ENCODE assay signal across 1 fruit fly cellular context in the genomic region with DNA sequence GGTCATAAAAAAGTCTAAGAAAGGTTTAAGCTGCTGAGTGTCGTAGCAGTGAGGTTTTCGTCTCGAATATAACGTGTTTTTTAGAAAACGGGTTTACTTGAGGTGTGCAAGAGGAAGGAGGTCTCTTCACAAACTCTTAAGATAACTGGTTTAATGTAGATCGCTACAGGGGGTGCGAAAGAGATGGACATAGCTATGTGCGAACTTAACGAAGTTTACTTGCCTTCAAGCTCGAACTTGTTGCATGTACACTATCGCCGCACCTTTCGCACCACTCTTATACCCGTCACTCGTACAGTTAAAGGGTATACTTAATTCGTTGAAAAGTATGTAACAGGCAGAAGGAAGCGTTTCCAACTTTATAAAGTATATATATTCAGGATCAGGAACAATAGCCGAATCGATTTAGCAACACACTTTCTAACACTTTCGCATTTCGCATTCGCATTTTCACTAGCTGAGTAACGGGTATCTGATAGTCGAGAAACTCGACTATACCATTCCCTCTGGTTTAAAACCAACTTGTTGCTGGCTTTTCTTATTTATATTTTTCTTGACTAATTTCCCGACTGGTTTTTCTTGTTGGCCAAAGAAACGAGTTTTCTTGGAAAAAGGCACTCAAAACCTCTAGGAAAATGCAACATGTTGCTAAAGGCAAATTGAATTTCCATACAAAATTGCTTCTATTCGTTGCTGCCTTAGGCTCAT.
TF ChIP-seq lines count a peak whose summit lies in the region.

No protein-coding gene starts in this region.

TF ChIP-seq in whole organism, embryonic, 481 proteins besides CTCF, POLR2A, EP300 and RAD21 (continued from another document and continues in another):
- TF ChIP-seq CG7963 (GFP tag; IDR thresholded peaks at IDR 0.05; lab: Robert Waterston, UW; ENCODE audit: partially characterized antibody) (peak; percentile 94), stc (GFP tag; IDR thresholded peaks at IDR 0.05; lab: Robert Waterston, UW) (peak; percentile 88), ham (GFP tag; IDR thresholded peaks at IDR 0.05; lab: Robert Waterston, UW) (no peak), Opbp (GFP tag; IDR thresholded peaks at IDR 0.05; lab: Robert Waterston, UW; ENCODE audit: partially characterized antibody) (peak; percentile 23; the same call in 1 of the 3 replicates), Aef1 (GFP tag; IDR thresholded peaks at IDR 0.05; lab: Robert Waterston, UW) (peak; percentile 73; the same call in 2 of the 3 replicates), otp (GFP tag; IDR thresholded peaks at IDR 0.05; lab: Robert Waterston, UW) (peak; percentile 82), YL-1 (GFP tag; optimal IDR thresholded peaks at IDR 0.05; lab: Kevin White, UChicago) (no peak), nom (GFP tag; optimal IDR thresholded peaks at IDR 0.05; lab: Kevin White, UChicago) (no peak), bowl (GFP tag; IDR thresholded peaks at IDR 0.05; lab: Robert Waterston, UW) (peak; percentile 71; the same call in 1 of the 2 replicates), CG9727 (GFP tag; optimal IDR thresholded peaks at IDR 0.05; lab: Kevin White, UChicago) (peak; percentile 81), CG3065 (GFP tag; optimal IDR thresholded peaks at IDR 0.05; lab: Kevin White, UChicago) (peak; percentile 27), HmgD (GFP tag; optimal IDR thresholded peaks at IDR 0.05; lab: Kevin White, UChicago) (peak; percentile 52), CG7271 (tag; optimal IDR thresholded peaks at IDR 0.05; lab: Kevin White, UChicago) (peak; percentile 47), CG30020 (tag; optimal IDR thresholded peaks at IDR 0.05; lab: Kevin White, UChicago) (peak; percentile 42), CG8765 (GFP tag; IDR thresholded peaks at IDR 0.05; lab: Robert Waterston, UW) (peak; percentile 70), nau (GFP tag; optimal IDR thresholded peaks at IDR 0.05; lab: Kevin White, UChicago) (peak; percentile 52), Awh (GFP tag; IDR thresholded peaks at IDR 0.05; lab: Robert Waterston, UW) (peak; percentile 89), pum (GFP tag; optimal IDR thresholded peaks at IDR 0.05; lab: Kevin White, UChicago) (peak; percentile 85), lmd (GFP tag; IDR thresholded peaks at IDR 0.05; lab: Robert Waterston, UW) (peak; percentile 87), CG13624 (GFP tag; optimal IDR thresholded peaks at IDR 0.05; lab: Kevin White, UChicago) (peak; percentile 67), Optix (GFP tag; IDR thresholded peaks at IDR 0.05; lab: Robert Waterston, UW) (peak; percentile 94), CG3726 (GFP tag; IDR thresholded peaks at IDR 0.05; lab: Robert Waterston, UW) (no peak), Kr (GFP tag; optimal IDR thresholded peaks at IDR 0.05; lab: Kevin White, UChicago) (no peak), CG15073 (GFP tag; optimal IDR thresholded peaks at IDR 0.05; lab: Kevin White, UChicago) (peak; percentile 37), HHEX (GFP tag; optimal IDR thresholded peaks at IDR 0.05; lab: Kevin White, UChicago) (peak; percentile 79), Nf-YA (GFP tag; IDR thresholded peaks at IDR 0.05; lab: Robert Waterston, UW) (peak; percentile 58; the same call in 1 of the 2 replicates), dati (GFP tag; IDR thresholded peaks at IDR 0.05; lab: Robert Waterston, UW) (peak; percentile 75), eve (GFP tag; optimal IDR thresholded peaks at IDR 0.05; lab: Kevin White, UChicago) (peak in 1 of 2 experiments; percentile 92), salm (tag; optimal IDR thresholded peaks at IDR 0.05; lab: Kevin White, UChicago) (peak; percentile 70), Scr (GFP tag; IDR thresholded peaks at IDR 0.05; lab: Robert Waterston, UW; ENCODE audit: partially characterized antibody) (peak; percentile 69), wek (GFP tag; optimal IDR thresholded peaks at IDR 0.05; lab: Kevin White, UChicago) (peak; percentile 36), btn (GFP tag; optimal IDR thresholded peaks at IDR 0.05; lab: Kevin White, UChicago) (peak; percentile 62), CG17829 (tag; optimal IDR thresholded peaks at IDR 0.05; lab: Kevin White, UChicago) (peak; percentile 92), prd (optimal IDR thresholded peaks at IDR 0.05; lab: Kevin White, UChicago) (no peak), prd (GFP tag; IDR thresholded peaks at IDR 0.05; lab: Robert Waterston, UW) (peak; percentile 91), Sry-β (GFP tag; optimal IDR thresholded peaks at IDR 0.05; lab: Kevin White, UChicago) (peak; percentile 22), CG17361 (GFP tag; IDR thresholded peaks at IDR 0.05; lab: Robert Waterston, UW) (peak; percentile 91), CG13123 (GFP tag; optimal IDR thresholded peaks at IDR 0.05; lab: Kevin White, UChicago) (peak; percentile 70), psq (GFP tag; optimal IDR thresholded peaks at IDR 0.05; lab: Kevin White, UChicago) (peak; percentile 48), pho (GFP tag; optimal IDR thresholded peaks at IDR 0.05; lab: Kevin White, UChicago) (peak; percentile 46), CG1233 (GFP tag; optimal IDR thresholded peaks at IDR 0.05; lab: Kevin White, UChicago) (peak; percentile 78), CG10462 (GFP tag; optimal IDR thresholded peaks at IDR 0.05; lab: Kevin White, UChicago) (peak; percentile 51), hkb (optimal IDR thresholded peaks at IDR 0.05; lab: Kevin White, UChicago) (no peak), hkb (GFP tag; IDR thresholded peaks at IDR 0.05; lab: Robert Waterston, UW) (peak; percentile 83), pnt (GFP tag; optimal IDR thresholded peaks at IDR 0.05; lab: Kevin White, UChicago) (peak; percentile 87), CrebB (tag; optimal IDR thresholded peaks at IDR 0.05; lab: Kevin White, UChicago) (peak; percentile 82), fd102C (GFP tag; optimal IDR thresholded peaks at IDR 0.05; lab: Kevin White, UChicago) (peak; percentile 29), lbe (GFP tag; optimal IDR thresholded peaks at IDR 0.05; lab: Kevin White, UChicago) (no peak), Med (GFP tag; lab: Kevin White, UChicago) (peak; percentile 97), CG13287 (GFP tag; IDR thresholded peaks at IDR 0.05; lab: Robert Waterston, UW; ENCODE audit: partially characterized antibody) (peak; percentile 39; the same call in 1 of the 2 replicates), sd (tag; optimal IDR thresholded peaks at IDR 0.05; lab: Kevin White, UChicago) (peak; percentile 3), tna (GFP tag; IDR thresholded peaks at IDR 0.05; lab: Robert Waterston, UW; ENCODE audit: partially characterized antibody) (peak; percentile 93), lola (GFP tag; optimal IDR thresholded peaks at IDR 0.05; lab: Kevin White, UChicago) (peak in 1 of 3 experiments; percentile 70), tap (tag; optimal IDR thresholded peaks at IDR 0.05; lab: Kevin White, UChicago) (peak; percentile 81), bigmax (GFP tag; optimal IDR thresholded peaks at IDR 0.05; lab: Kevin White, UChicago) (no peak), CG2199 (GFP tag; IDR thresholded peaks at IDR 0.05; lab: Robert Waterston, UW) (peak; percentile 91), CG30431 (GFP tag; optimal IDR thresholded peaks at IDR 0.05; lab: Kevin White, UChicago) (peak; percentile 80), ab (GFP tag; optimal IDR thresholded peaks at IDR 0.05; lab: Kevin White, UChicago) (peak; percentile 64), CG6175 (GFP tag; IDR thresholded peaks at IDR 0.05; lab: Robert Waterston, UW) (no peak), Camta (GFP tag; optimal IDR thresholded peaks at IDR 0.05; lab: Kevin White, UChicago) (peak; percentile 83), corto (GFP tag; optimal IDR thresholded peaks at IDR 0.05; lab: Kevin White, UChicago) (no peak), z (GFP tag; IDR thresholded peaks at IDR 0.05; lab: Robert Waterston, UW) (0 out of 3 replicates have a peak, but pooled peaks have one; percentile 49), schlank (tag; optimal IDR thresholded peaks at IDR 0.05; lab: Kevin White, UChicago) (peak; percentile 30), cato (GFP tag; optimal IDR thresholded peaks at IDR 0.05; lab: Kevin White, UChicago; ENCODE audit: borderline replicate concordance) (peak; percentile 78), CG4730 (GFP tag; IDR thresholded peaks at IDR 0.05; lab: Robert Waterston, UW) (peak; percentile 75), Usf (GFP tag; optimal IDR thresholded peaks at IDR 0.05; lab: Kevin White, UChicago) (peak; percentile 65), cad (GFP tag; optimal IDR thresholded peaks at IDR 0.05; lab: Kevin White, UChicago) (no peak), bcd (GFP tag; optimal IDR thresholded peaks at IDR 0.05; lab: Kevin White, UChicago) (peak; percentile 74), br (optimal IDR thresholded peaks at IDR 0.05; lab: Kevin White, UChicago) (no peak), danr (GFP tag; IDR thresholded peaks at IDR 0.05; lab: Robert Waterston, UW) (peak; percentile 69; the same call in 1 of the 2 replicates), ro (GFP tag; IDR thresholded peaks at IDR 0.05; lab: Robert Waterston, UW) (peak; percentile 48; the same call in 1 of the 2 replicates), Sin3A (optimal IDR thresholded peaks at IDR 0.05; lab: Kevin White, UChicago) (no peak), CG13775 (GFP tag; optimal IDR thresholded peaks at IDR 0.05; lab: Kevin White, UChicago) (peak; percentile 77), hth (optimal IDR thresholded peaks at IDR 0.05; lab: Kevin White, UChicago) (no peak), CG2712 (tag; optimal IDR thresholded peaks at IDR 0.05; lab: Kevin White, UChicago) (peak; percentile 94), CG10979 (tag; optimal IDR thresholded peaks at IDR 0.05; lab: Kevin White, UChicago) (peak; percentile 91), CG8478 (optimal IDR thresholded peaks at IDR 0.05; lab: Kevin White, UChicago) (no peak), pita (GFP tag; optimal IDR thresholded peaks at IDR 0.05; lab: Kevin White, UChicago) (no peak), Dip2 (GFP tag; IDR thresholded peaks at IDR 0.05; lab: Robert Waterston, UW) (no peak), CG1024 (GFP tag; IDR thresholded peaks at IDR 0.05; lab: Robert Waterston, UW) (peak; percentile 66), Eip74EF (GFP tag; optimal IDR thresholded peaks at IDR 0.05; lab: Kevin White, UChicago) (peak in 1 of 2 experiments; percentile 73), CG6254 (GFP tag; optimal IDR thresholded peaks at IDR 0.05; lab: Kevin White, UChicago) (peak; percentile 60), CG6272 (GFP tag; IDR thresholded peaks at IDR 0.05; lab: Robert Waterston, UW) (no peak; the same call in none of the 2 replicates), MTF-1 (GFP tag; optimal IDR thresholded peaks at IDR 0.05; lab: Kevin White, UChicago; ENCODE audit: borderline replicate concordance) (peak; percentile 47), CG2889 (GFP tag; IDR thresholded peaks at IDR 0.05; lab: Robert Waterston, UW) (peak; percentile 41; the same call in 1 of the 3 replicates), ap (GFP tag; IDR thresholded peaks at IDR 0.05; lab: Robert Waterston, UW) (peak; percentile 87), PHDP (tag; optimal IDR thresholded peaks at IDR 0.05; lab: Kevin White, UChicago) (peak; percentile 80), Deaf1 (tag; optimal IDR thresholded peaks at IDR 0.05; lab: Kevin White, UChicago) (peak; percentile 50), CG18011 (GFP tag; optimal IDR thresholded peaks at IDR 0.05; lab: Kevin White, UChicago) (peak; percentile 95), toy (GFP tag; IDR thresholded peaks at IDR 0.05; lab: Robert Waterston, UW) (peak; percentile 46; the same call in 1 of the 2 replicates), CG4707 (GFP tag; optimal IDR thresholded peaks at IDR 0.05; lab: Kevin White, UChicago) (peak; percentile 77), CG43689 (GFP tag; IDR thresholded peaks at IDR 0.05; lab: Robert Waterston, UW) (peak; percentile 50), Ravus (GFP tag; IDR thresholded peaks at IDR 0.05; lab: Robert Waterston, UW) (peak; percentile 23; the same call in 1 of the 2 replicates), Lim3 (GFP tag; IDR thresholded peaks at IDR 0.05; lab: Robert Waterston, UW) (0 out of 2 replicates have a peak, but pooled peaks have one; percentile 49), CG7372 (GFP tag; IDR thresholded peaks at IDR 0.05; lab: Robert Waterston, UW) (peak; percentile 75), dan (GFP tag; IDR thresholded peaks at IDR 0.05; lab: Robert Waterston, UW) (no peak), Nf-YB (GFP tag; optimal IDR thresholded peaks at IDR 0.05; lab: Kevin White, UChicago) (peak; percentile 63), CoRest (tag; optimal IDR thresholded peaks at IDR 0.05; lab: Kevin White, UChicago) (peak; percentile 91), CG2120 (GFP tag; optimal IDR thresholded peaks at IDR 0.05; lab: Kevin White, UChicago) (peak; percentile 75), Myb (GFP tag; optimal IDR thresholded peaks at IDR 0.05; lab: Kevin White, UChicago) (peak; percentile 51), CG17359 (tag; optimal IDR thresholded peaks at IDR 0.05; lab: Kevin White, UChicago) (peak; percentile 89), gt (GFP tag; IDR thresholded peaks at IDR 0.05; lab: Robert Waterston, UW) (peak; percentile 55; the same call in 1 of the 2 replicates), CG12104 (GFP tag; optimal IDR thresholded peaks at IDR 0.05; lab: Kevin White, UChicago) (peak; percentile 74), bab2 (GFP tag; optimal IDR thresholded peaks at IDR 0.05; lab: Kevin White, UChicago) (peak; percentile 83), ash1 (GFP tag; optimal IDR thresholded peaks at IDR 0.05; lab: Kevin White, UChicago) (no peak), Rfx (GFP tag; IDR thresholded peaks at IDR 0.05; lab: Robert Waterston, UW) (peak; percentile 89), sens (GFP tag; lab: Kevin White, UChicago) (peak; percentile 33), CG3407 (GFP tag; optimal IDR thresholded peaks at IDR 0.05; lab: Kevin White, UChicago) (peak; percentile 68), CG18262 (tag; optimal IDR thresholded peaks at IDR 0.05; lab: Kevin White, UChicago) (peak; percentile 92), CG18599 (GFP tag; optimal IDR thresholded peaks at IDR 0.05; lab: Kevin White, UChicago) (peak; percentile 74), HLH4C (GFP tag; IDR thresholded peaks at IDR 0.05; lab: Robert Waterston, UW; ENCODE audit: partially characterized antibody) (peak; percentile 98), Asciz (GFP tag; optimal IDR thresholded peaks at IDR 0.05; lab: Kevin White, UChicago) (peak; percentile 77), sug (tag; optimal IDR thresholded peaks at IDR 0.05; lab: Kevin White, UChicago) (peak; percentile 36), CG13894 (tag; optimal IDR thresholded peaks at IDR 0.05; lab: Kevin White, UChicago) (peak; percentile 17), CG11398 (GFP tag; optimal IDR thresholded peaks at IDR 0.05; lab: Kevin White, UChicago) (peak; percentile 67), Jarid2 (GFP tag; optimal IDR thresholded peaks at IDR 0.05; lab: Kevin White, UChicago) (peak; percentile 20), CG12155 (GFP tag; optimal IDR thresholded peaks at IDR 0.05; lab: Kevin White, UChicago) (peak; percentile 62), ato (GFP tag; IDR thresholded peaks at IDR 0.05; lab: Robert Waterston, UW; ENCODE audit: partially characterized antibody) (peak; percentile 91), stwl (tag; optimal IDR thresholded peaks at IDR 0.05; lab: Kevin White, UChicago) (peak; percentile 26), org-1 (GFP tag; optimal IDR thresholded peaks at IDR 0.05; lab: Kevin White, UChicago) (peak; percentile 57)
